Worm (Caenorhabditis elegans) whole organism, L4/young adult: ENCODE data around the gene H03G16.1.

Source experiments
- dao-5 ChIP-seq: sonication (generic microtip); optimal IDR thresholded peaks from 2 replicates; lab custom pipeline; 2016; ENCODE audit warnings: missing genotype, missing genetic modification characterization, moderate library complexity, missing compliant biosample characterization
- him-1 ChIP-seq: sonication (generic microtip); optimal IDR thresholded peaks from 2 replicates; lab custom pipeline; 2016; ENCODE audit warnings: missing genotype, missing genetic modification reagents, missing genetic modification characterization, missing compliant biosample characterization

- TF ChIP-seq dao-5 (tag; lab: Kevin White, UChicago) (no peak), him-1 (no peak)
Measured at ce11 chrX:15040552-15041080, 13.1 kb upstream of the H03G16.1 start, which contains the start of gene C18B12.4.
